Worm (Caenorhabditis elegans) whole organism, midembryonic: Measurements from ENCODE around the gene F47B10.8.

Experiments
- T22C8.4 ChIP-seq: fragments of 200-800 bp; sonication (Bioruptor generic); IDR thresholded peaks from 2 replicates; pipeline ENCODE4 v1.3.6; 2022; ENCODE audit warnings: missing genetic modification characterization, missing compliant biosample characterization
- cog-1 ChIP-seq: sonication (generic microtip); optimal IDR thresholded peaks from 2 replicates; lab custom pipeline; 2016; ENCODE audit warnings: missing genetic modification characterization, missing compliant biosample characterization
- flt-1 ChIP-seq: fragments of 200-800 bp; sonication (Bioruptor generic); IDR thresholded peaks from 2 replicates; pipeline ENCODE4 v1.3.6; 2022; ENCODE audit warnings: missing genetic modification characterization, missing compliant biosample characterization
- klf-2 ChIP-seq: fragments of 200-800 bp; sonication (Bioruptor generic); conservative IDR thresholded peaks from 2 replicates; pipeline ENCODE4 v1.3.6; 2022; ENCODE audit warnings: missing genetic modification reagents, missing genetic modification characterization, missing compliant biosample characterization
- med-1 ChIP-seq: sonication (generic microtip); optimal IDR thresholded peaks from 2 replicates; lab custom pipeline; 2017; ENCODE audit warnings: missing genetic modification characterization, mild to moderate bottlenecking, missing compliant biosample characterization, antibody characterized with exemption, missing genetic modification reagents; ENCODE audit not compliant: insufficient read depth
- ref-1 ChIP-seq: fragments of 200-800 bp; sonication (Bioruptor generic); conservative IDR thresholded peaks from 2 replicates; pipeline ENCODE4 v1.3.6; 2022; ENCODE audit warnings: missing genetic modification reagents, missing genetic modification characterization, missing compliant biosample characterization
- tab-1 ChIP-seq: fragments of 200-800 bp; sonication (Bioruptor generic); IDR thresholded peaks from 2 replicates; pipeline ENCODE4 v1.3.6; 2022; ENCODE audit warnings: missing genetic modification characterization, missing compliant biosample characterization
- ztf-23 ChIP-seq: fragments of 200-800 bp; sonication (Bioruptor generic); IDR thresholded peaks from 2 replicates; pipeline ENCODE4 v1.3.6; 2022; ENCODE audit warnings: missing genetic modification reagents, missing genetic modification characterization, missing compliant biosample characterization
- ztf-29 ChIP-seq: fragments of 200-800 bp; sonication (Bioruptor generic); IDR thresholded peaks from 2 replicates; pipeline ENCODE4 v1.3.6; 2022; ENCODE audit warnings: missing genetic modification reagents, missing genetic modification characterization, missing compliant biosample characterization

The F47B10.8 gene

ce11 chrX:10932087-10932486 is 21.5 kb upstream of the F47B10.8 start:
- TF ChIP-seq T22C8.4 (GFP tag; lab: Robert Waterston, UW) = no peak
- no peak for TF ChIP-seq flt-1 (GFP tag; lab: Robert Waterston, UW)
- no peak for TF ChIP-seq klf-2 (GFP tag; lab: Robert Waterston, UW)
- TF ChIP-seq ref-1 (GFP tag; lab: Robert Waterston, UW) = no peak

ce11 chrX:10928948-10929563 is 18.4 kb upstream of the F47B10.8 start, which contains the start of gene dgn-1:
Gene dgn-1 (minus strand): TSS chrX:10928998.
- TF ChIP-seq ztf-23 = no peak
- TF ChIP-seq klf-2 (GFP tag; lab: Robert Waterston, UW) = no peak
- TF ChIP-seq T22C8.4 (GFP tag; lab: Robert Waterston, UW) = no peak
- no peak for TF ChIP-seq ztf-29 (GFP tag; lab: Robert Waterston, UW)
- no peak for TF ChIP-seq flt-1 (GFP tag; lab: Robert Waterston, UW)
- no peak for TF ChIP-seq med-1 (GFP tag; lab: Kevin White, UChicago)
- no peak for TF ChIP-seq tab-1 (GFP tag; lab: Robert Waterston, UW)
- TF ChIP-seq cog-1 (tag; lab: Kevin White, UChicago) = no peak
- TF ChIP-seq ref-1 (GFP tag; lab: Robert Waterston, UW) = no peak

ce11 chrX:10927136-10927535 is 16.5 kb upstream of the F47B10.8 start:
- TF ChIP-seq ztf-23 = no peak
- no peak for TF ChIP-seq tab-1 (GFP tag; lab: Robert Waterston, UW)
- no peak for TF ChIP-seq ref-1 (GFP tag; lab: Robert Waterston, UW)
- TF ChIP-seq cog-1 (tag; lab: Kevin White, UChicago) = no peak
- no peak for TF ChIP-seq ztf-29 (GFP tag; lab: Robert Waterston, UW)
- no peak for TF ChIP-seq med-1 (GFP tag; lab: Kevin White, UChicago)
- no peak for TF ChIP-seq T22C8.4 (GFP tag; lab: Robert Waterston, UW)
- no peak for TF ChIP-seq flt-1 (GFP tag; lab: Robert Waterston, UW)
- TF ChIP-seq klf-2 (GFP tag; lab: Robert Waterston, UW) = no peak

ce11 chrX:10924031-10924430 is 13.4 kb upstream of the F47B10.8 start:
- TF ChIP-seq ztf-23 = no peak
- no peak for TF ChIP-seq med-1 (GFP tag; lab: Kevin White, UChicago)
- no peak for TF ChIP-seq klf-2 (GFP tag; lab: Robert Waterston, UW)
- TF ChIP-seq ztf-29 (GFP tag; lab: Robert Waterston, UW) = no peak
- TF ChIP-seq ref-1 (GFP tag; lab: Robert Waterston, UW) = no peak
- TF ChIP-seq tab-1 (GFP tag; lab: Robert Waterston, UW) = no peak
- no peak for TF ChIP-seq T22C8.4 (GFP tag; lab: Robert Waterston, UW)
- no peak for TF ChIP-seq flt-1 (GFP tag; lab: Robert Waterston, UW)
- TF ChIP-seq cog-1 (tag; lab: Kevin White, UChicago) = no peak

ce11 chrX:10919613-10920012 is 9.0 kb upstream of the F47B10.8 start, which contains the start of gene nstp-9:
Gene nstp-9 (minus strand): TSS chrX:10919713.
- TF ChIP-seq klf-2 (GFP tag; lab: Robert Waterston, UW) (no peak), flt-1 (GFP tag; lab: Robert Waterston, UW) (no peak), T22C8.4 (GFP tag; lab: Robert Waterston, UW) (no peak), ztf-23 (no peak), tab-1 (GFP tag; lab: Robert Waterston, UW) (no peak), med-1 (GFP tag; lab: Kevin White, UChicago) (no peak), ref-1 (GFP tag; lab: Robert Waterston, UW) (no peak), cog-1 (tag; lab: Kevin White, UChicago) (no peak), ztf-29 (GFP tag; lab: Robert Waterston, UW) (no peak)

- TF ChIP-seq cog-1 (tag; lab: Kevin White, UChicago) (no peak), ztf-23 (no peak), ztf-29 (GFP tag; lab: Robert Waterston, UW) (no peak), tab-1 (GFP tag; lab: Robert Waterston, UW) (no peak), T22C8.4 (GFP tag; lab: Robert Waterston, UW) (no peak), flt-1 (GFP tag; lab: Robert Waterston, UW) (no peak), ref-1 (GFP tag; lab: Robert Waterston, UW) (no peak), klf-2 (GFP tag; lab: Robert Waterston, UW) (no peak), med-1 (GFP tag; lab: Kevin White, UChicago) (no peak)
These were observed 5.6 kb upstream of the F47B10.8 start for ce11 chrX:10916194-10916593.

ce11 chrX:10914421-10915277 is 4.0 kb upstream of the F47B10.8 start:
- TF ChIP-seq ztf-29 (GFP tag; lab: Robert Waterston, UW) (no peak), med-1 (GFP tag; lab: Kevin White, UChicago) (no peak), tab-1 (GFP tag; lab: Robert Waterston, UW) (no peak), ref-1 (GFP tag; lab: Robert Waterston, UW) (no peak), ztf-23 (no peak), flt-1 (GFP tag; lab: Robert Waterston, UW) (no peak), T22C8.4 (GFP tag; lab: Robert Waterston, UW) (no peak), cog-1 (tag; lab: Kevin White, UChicago) (no peak), klf-2 (GFP tag; lab: Robert Waterston, UW) (no peak)

ce11 chrX:10913981-10914380 is 3.4 kb upstream of the F47B10.8 start, which contains the start of gene F47B10.9:
Gene F47B10.9 (minus strand): TSS chrX:10914081.
- no peak for TF ChIP-seq T22C8.4 (GFP tag; lab: Robert Waterston, UW)
- no peak for TF ChIP-seq flt-1 (GFP tag; lab: Robert Waterston, UW)
- no peak for TF ChIP-seq ztf-23
- no peak for TF ChIP-seq ref-1 (GFP tag; lab: Robert Waterston, UW)
- no peak for TF ChIP-seq klf-2 (GFP tag; lab: Robert Waterston, UW)
- TF ChIP-seq tab-1 (GFP tag; lab: Robert Waterston, UW) = no peak
- TF ChIP-seq med-1 (GFP tag; lab: Kevin White, UChicago) = no peak
- no peak for TF ChIP-seq ztf-29 (GFP tag; lab: Robert Waterston, UW)
- no peak for TF ChIP-seq cog-1 (tag; lab: Kevin White, UChicago)
